Worm (Caenorhabditis elegans): ENCODE results near the gene elc-2.

The elc-2 gene

ce11 chrX:1735941-1736340, 41.9 kb downstream of the elc-2 start, which contains the start of gene F07G6.12:
Gene F07G6.12 (plus strand): TSS chrX:1736241.
- TF ChIP-seq nhr-77 (tag; optimal IDR thresholded peaks at IDR 0.05) (no peak), spr-1 (tag; optimal IDR thresholded peaks at IDR 0.05) (no peak), ceh-82 (tag; optimal IDR thresholded peaks at IDR 0.05) (no peak), dmd-6 (GFP tag; IDR thresholded peaks at IDR 0.05) (no peak), daf-19 (GFP tag; conservative IDR thresholded peaks at IDR 0.05) (no peak), lsy-2 (tag; optimal IDR thresholded peaks at IDR 0.05) (no peak), egl-43 (GFP tag; IDR thresholded peaks at IDR 0.05) (no peak), lin-1 (GFP tag; IDR thresholded peaks at IDR 0.05) (no peak), daf-8 (GFP tag; IDR thresholded peaks at IDR 0.05) (no peak), T20F7.1 (GFP tag; optimal IDR thresholded peaks at IDR 0.05) (no peak), Y48G9A.11 (GFP tag; IDR thresholded peaks at IDR 0.05) (no peak), ceh-32 (tag; optimal IDR thresholded peaks at IDR 0.05; ENCODE audit: poor library complexity) (no peak), ztf-7 (tag; optimal IDR thresholded peaks at IDR 0.05) (no peak), F26F4.8 (GFP tag; conservative IDR thresholded peaks at IDR 0.05) (no peak)

DNA sequence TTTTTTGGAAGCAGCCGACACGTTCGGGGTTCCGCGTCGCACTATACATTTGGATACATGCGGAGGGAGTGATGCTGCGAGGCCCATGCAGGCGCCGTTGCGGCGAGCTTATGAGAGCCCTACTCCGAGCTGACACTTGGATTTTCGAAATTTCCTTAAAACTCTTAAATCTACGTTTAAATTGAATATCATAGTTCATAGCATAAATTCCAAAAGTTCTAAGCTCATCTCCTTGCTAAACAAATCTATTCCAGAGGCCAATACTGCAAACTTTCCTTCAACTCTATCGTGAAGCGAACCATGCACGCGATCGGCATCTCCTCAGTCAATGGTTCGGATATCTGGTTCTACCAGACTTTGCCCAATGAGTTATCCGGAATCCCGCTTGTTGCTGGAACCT, 48.3 kb downstream of the elc-2 start, which contains the start of gene dgn-3:
Gene dgn-3, plus strand, starts transcription at position 301 of the 400 bp plus-strand sequence.
- peak; percentile 44; the same call in 1 of the 2 replicates for TF ChIP-seq set-16 (GFP tag; IDR thresholded peaks at IDR 0.05)
- no peak for TF ChIP-seq snpc-4 (tag; optimal IDR thresholded peaks at IDR 0.05)
- no peak for TF ChIP-seq unc-62 (GFP tag; optimal IDR thresholded peaks at IDR 0.05 in 1 of 2)
- TF ChIP-seq unc-62 (tag; optimal IDR thresholded peaks at IDR 0.05) = no peak
- TF ChIP-seq F44E2.7 (GFP tag; IDR thresholded peaks at IDR 0.05) = no peak
- no peak for TF ChIP-seq lin-15B (tag; optimal IDR thresholded peaks at IDR 0.05)
- no peak for TF ChIP-seq hif-1 (tag; optimal IDR thresholded peaks at IDR 0.05)
